Fruit fly (Drosophila melanogaster): ENCODE measurements around the gene CG14247.
A peak's percentile ranks its signal among the peaks of the same experiment; 100 is the strongest.

Gene CG14247

dm6 chr3R:26728427-26728826 lies 9.0 kb upstream of the CG14247 start, which contains the start of gene CG14245:
Gene CG14245, plus strand, starts transcription at chr3R:26728727.
- TF ChIP-seq jim (GFP tag; optimal IDR thresholded peaks at IDR 0.05) = no peak
- TF ChIP-seq ey (GFP tag; optimal IDR thresholded peaks at IDR 0.05) = no peak
- no peak for TF ChIP-seq Sp1 (GFP tag; optimal IDR thresholded peaks at IDR 0.05)

- TF ChIP-seq sv (GFP tag; optimal IDR thresholded peaks at IDR 0.05) = no peak
- TF ChIP-seq Hr78 (GFP tag; optimal IDR thresholded peaks at IDR 0.05) = no peak
- TF ChIP-seq sage (GFP tag; optimal IDR thresholded peaks at IDR 0.05) = no peak
Observed at dm6 chr3R:26736207-26736606, 1.2 kb upstream of the CG14247 start, which contains the start of gene CG6403. Gene CG6403, minus strand, starts transcription at chr3R:26736307.

- peak; percentile 97 for TF ChIP-seq Dfd (GFP tag; optimal IDR thresholded peaks at IDR 0.05)
- TF ChIP-seq N (GFP tag; optimal IDR thresholded peaks at IDR 0.05) = no peak
Observed at dm6 chr3R:26761695-26762094, 24.3 kb downstream of the CG14247 start.

dm6 chr3R:26784108-26784507 lies 46.7 kb downstream of the CG14247 start, which contains the start of gene CG42789:
Gene CG42789, minus strand, starts transcription at chr3R:26784208.
- TF ChIP-seq sv (GFP tag; optimal IDR thresholded peaks at IDR 0.05) (no peak), GATAd (GFP tag; optimal IDR thresholded peaks at IDR 0.05) (no peak), Dif (GFP tag; optimal IDR thresholded peaks at IDR 0.05; ENCODE audit: partially characterized antibody) (no peak), Vsx2 (GFP tag; optimal IDR thresholded peaks at IDR 0.05; ENCODE audit: partially characterized antibody) (no peak), CrebA (GFP tag; optimal IDR thresholded peaks at IDR 0.05; ENCODE audit: borderline replicate concordance) (no peak), OdsH (GFP tag; optimal IDR thresholded peaks at IDR 0.05) (no peak), Mio (GFP tag; optimal IDR thresholded peaks at IDR 0.05) (no peak), CG9705 (GFP tag; optimal IDR thresholded peaks at IDR 0.05) (no peak), woc (GFP tag; optimal IDR thresholded peaks at IDR 0.05) (no peak), sage (GFP tag; optimal IDR thresholded peaks at IDR 0.05) (no peak), Abd-B (GFP tag; optimal IDR thresholded peaks at IDR 0.05) (no peak), rgr (GFP tag; optimal IDR thresholded peaks at IDR 0.05) (no peak), foxo (GFP tag; optimal IDR thresholded peaks at IDR 0.05) (no peak), brk (GFP tag; optimal IDR thresholded peaks at IDR 0.05) (no peak), Myc (optimal IDR thresholded peaks at IDR 0.05) (no peak)
